Fruit fly (Drosophila melanogaster): ENCODE data around the gene CG5151.
A peak's percentile ranks its signal among the peaks of the same experiment; 100 is the strongest.

The CG5151 gene

dm6 chr3L:16160073-16160398, 4.5 kb downstream of the CG5151 start (continued):
- TF ChIP-seq lab (GFP tag; optimal IDR thresholded peaks at IDR 0.05) (peak; percentile 60), D19B (GFP tag; optimal IDR thresholded peaks at IDR 0.05) (peak; percentile 82), CG8281 (tag; optimal IDR thresholded peaks at IDR 0.05) (no peak), CG34376 (GFP tag; optimal IDR thresholded peaks at IDR 0.05) (no peak), fd3F (GFP tag; optimal IDR thresholded peaks at IDR 0.05) (peak; percentile 33), CG9817 (tag; optimal IDR thresholded peaks at IDR 0.05) (peak; percentile 14), lilli (GFP tag; optimal IDR thresholded peaks at IDR 0.05) (peak; percentile 16), zfh2 (GFP tag; optimal IDR thresholded peaks at IDR 0.05) (peak; percentile 48), CG9215 (GFP tag; IDR thresholded peaks at IDR 0.05) (no peak), caup (GFP tag; optimal IDR thresholded peaks at IDR 0.05; ENCODE audit: severe bottlenecking) (peak; percentile 35), CG8359 (GFP tag; optimal IDR thresholded peaks at IDR 0.05; ENCODE audit: borderline replicate concordance) (no peak), CoRest (tag; optimal IDR thresholded peaks at IDR 0.05) (peak; percentile 25), grau (tag; optimal IDR thresholded peaks at IDR 0.05) (peak; percentile 55), CG17359 (tag; optimal IDR thresholded peaks at IDR 0.05) (no peak), Fer1 (GFP tag; optimal IDR thresholded peaks at IDR 0.05) (no peak), CG12236 (GFP tag; optimal IDR thresholded peaks at IDR 0.05) (no peak), CG18011 (GFP tag; optimal IDR thresholded peaks at IDR 0.05) (no peak), Bdp1 (GFP tag; optimal IDR thresholded peaks at IDR 0.05) (no peak), CG3281 (GFP tag; optimal IDR thresholded peaks at IDR 0.05) (peak; percentile 52), Hmx (GFP tag; optimal IDR thresholded peaks at IDR 0.05) (peak; percentile 18), CG3726 (GFP tag; IDR thresholded peaks at IDR 0.05) (no peak), CG7839 (tag; optimal IDR thresholded peaks at IDR 0.05) (peak; percentile 40), CG8924 (tag; optimal IDR thresholded peaks at IDR 0.05) (no peak), yki (optimal IDR thresholded peaks at IDR 0.05) (no peak), B-H1 (GFP tag; IDR thresholded peaks at IDR 0.05) (no peak), ham (GFP tag; IDR thresholded peaks at IDR 0.05) (no peak), CG12104 (GFP tag; optimal IDR thresholded peaks at IDR 0.05) (no peak), shn (GFP tag; optimal IDR thresholded peaks at IDR 0.05) (no peak), CG10147 (GFP tag; optimal IDR thresholded peaks at IDR 0.05) (no peak), Dek (tag; optimal IDR thresholded peaks at IDR 0.05) (no peak)

dm6 chr3L:16159161-16160072, 5.1 kb downstream of the CG5151 start:
- TF ChIP-seq cwo (GFP tag; optimal IDR thresholded peaks at IDR 0.05) (no peak), Dad (GFP tag; optimal IDR thresholded peaks at IDR 0.05) (no peak), CG7839 (tag; optimal IDR thresholded peaks at IDR 0.05) (no peak), CG33213 (GFP tag; optimal IDR thresholded peaks at IDR 0.05) (no peak), CG10321 (GFP tag; IDR thresholded peaks at IDR 0.05) (no peak), Med (GFP tag) (peak; percentile 33), unc-4 (GFP tag; IDR thresholded peaks at IDR 0.05; ENCODE audit: partially characterized antibody) (no peak), stwl (tag; optimal IDR thresholded peaks at IDR 0.05) (no peak), CG13894 (tag; optimal IDR thresholded peaks at IDR 0.05) (peak; percentile 77), CG6854 (GFP tag; optimal IDR thresholded peaks at IDR 0.05) (no peak), shn (GFP tag; optimal IDR thresholded peaks at IDR 0.05) (no peak), Oaz (GFP tag; IDR thresholded peaks at IDR 0.05) (no peak), CG10274 (GFP tag; optimal IDR thresholded peaks at IDR 0.05) (no peak), CG34422 (GFP tag; IDR thresholded peaks at IDR 0.05) (no peak), CG11247 (GFP tag; IDR thresholded peaks at IDR 0.05) (no peak), CG14965 (GFP tag; optimal IDR thresholded peaks at IDR 0.05; ENCODE audit: borderline replicate concordance) (no peak), CG1647 (GFP tag; optimal IDR thresholded peaks at IDR 0.05) (no peak), tgo (GFP tag; IDR thresholded peaks at IDR 0.05) (no peak), CG15601 (tag; optimal IDR thresholded peaks at IDR 0.05) (no peak), vvl (GFP tag; IDR thresholded peaks at IDR 0.05) (0 out of 2 replicates have a peak, but pooled peaks have one; percentile 17), CG16815 (GFP tag; optimal IDR thresholded peaks at IDR 0.05) (no peak), Rfx (GFP tag; IDR thresholded peaks at IDR 0.05) (0 out of 2 replicates have a peak, but pooled peaks have one; percentile 6)
